Worm (Caenorhabditis elegans) whole organism, L4 larva: ENCODE measurements around the gene R05F9.7.

ENCODE experiments used
- F10B5.3 ChIP-seq: sonication (generic microtip); optimal IDR thresholded peaks from 2 replicates; lab custom pipeline; 2016; ENCODE audit warnings: mild to moderate bottlenecking, missing genetic modification characterization, missing compliant biosample characterization
- ZK546.5 ChIP-seq, 2 experiments: sonication (generic microtip); optimal IDR thresholded peaks; 2 replicates each; lab custom pipeline; 2017; ENCODE audit warnings: missing biosample characterization in 2 of 2, missing genetic modification characterization in 2 of 2
- aly-2 ChIP-seq: sonication (generic microtip); optimal IDR thresholded peaks from 2 replicates; lab custom pipeline; 2018; ENCODE audit warnings: missing biosample characterization, missing genetic modification characterization
- egl-27 ChIP-seq: sonication (generic microtip); optimal IDR thresholded peaks from 3 replicates; lab custom pipeline; 2017; ENCODE audit warnings: missing biosample characterization, missing genetic modification reagents, missing genetic modification characterization
- lin-13 ChIP-seq: fragments of 150-350 bp; optimal IDR thresholded peaks from 2 replicates; lab custom pipeline; 2014; ENCODE audit warnings: missing biosample characterization, missing genetic modification reagents, missing genetic modification characterization
- lin-39 ChIP-seq: fragments of 150-350 bp; optimal IDR thresholded peaks from 2 replicates; lab custom pipeline; 2014; ENCODE audit warnings: missing biosample characterization, missing genetic modification reagents, missing genetic modification characterization
- lsy-2 ChIP-seq, 2 experiments: fragments of 150-350 bp in 1 of 2; sonication (generic microtip) in 1 of 2; optimal IDR thresholded peaks; 2 replicates each; lab custom pipeline; 2014 to 2017; ENCODE audit warnings: missing biosample characterization in 2 of 2, missing genetic modification characterization in 2 of 2
- madf-5 ChIP-seq, 2 experiments: fragments of 200-800 bp; sonication (Bioruptor generic); IDR thresholded peaks; 2 replicates each; pipeline ENCODE4 v1.3.6; 2022; ENCODE audit warnings: missing compliant biosample characterization in 2 of 2, missing genetic modification characterization in 2 of 2
- nhr-11 ChIP-seq: fragments of 150-350 bp; optimal IDR thresholded peaks from 2 replicates; lab custom pipeline; 2014; ENCODE audit warnings: missing biosample characterization, missing genetic modification characterization
- pha-4 ChIP-seq, 2 experiments: fragments of 150-350 bp in 1 of 2; fragments of 200-800 bp in 1 of 2; sonication (Bioruptor generic) in 1 of 2; IDR thresholded peaks in 1 of 2; optimal IDR thresholded peaks in 1 of 2; 2 replicates each; pipeline versions ENCODE4 v1.3.6 to Lab custom; 2014 to 2022; ENCODE audit warnings: missing genetic modification characterization in 2 of 2, missing genetic modification reagents in 2 of 2, missing biosample characterization in 1 of 2, missing compliant biosample characterization in 1 of 2
- skn-1 ChIP-seq: fragments of 150-350 bp; optimal IDR thresholded peaks from 2 replicates; lab custom pipeline; 2014; ENCODE audit warnings: missing biosample characterization, missing genetic modification characterization
- tra-1 ChIP-seq: fragments of 200-800 bp; sonication (Bioruptor generic); IDR thresholded peaks from 2 replicates; pipeline ENCODE4 v1.3.6; 2022; ENCODE audit warnings: missing genetic modification reagents, missing genetic modification characterization, missing compliant biosample characterization
- unc-39 ChIP-seq: sonication (generic microtip); optimal IDR thresholded peaks from 2 replicates; lab custom pipeline; 2017; ENCODE audit warnings: missing biosample characterization, missing genetic modification characterization
- zag-1 ChIP-seq: fragments of 150-350 bp; optimal IDR thresholded peaks from 2 replicates; lab custom pipeline; 2014; ENCODE audit warnings: missing biosample characterization, missing genetic modification characterization

- no peak for TF ChIP-seq skn-1 (tag; lab: Kevin White, UChicago)
- TF ChIP-seq madf-5 (GFP tag; IDR thresholded peaks at IDR 0.05; lab: Robert Waterston, UW), result no peak
- no peak; the same call in 1 of the 2 replicates for TF ChIP-seq pha-4 (GFP tag; IDR thresholded peaks at IDR 0.05; lab: Robert Waterston, UW)
- no peak for TF ChIP-seq pha-4 (tag; optimal IDR thresholded peaks at IDR 0.05; lab: Kevin White, UChicago)
- TF ChIP-seq tra-1 (GFP tag; lab: Robert Waterston, UW), result no peak
- TF ChIP-seq F10B5.3, result no peak
- no peak for TF ChIP-seq lin-13 (GFP tag; lab: Kevin White, UChicago)
- no peak for TF ChIP-seq zag-1 (tag; lab: Kevin White, UChicago)
- no peak for TF ChIP-seq aly-2 (tag; lab: Kevin White, UChicago)
- no peak for TF ChIP-seq lin-39 (tag; lab: Kevin White, UChicago)
- no peak for TF ChIP-seq nhr-11 (tag; lab: Kevin White, UChicago)
- no peak for TF ChIP-seq lsy-2 (tag; optimal IDR thresholded peaks at IDR 0.05; lab: Kevin White, UChicago)
- TF ChIP-seq ZK546.5 (tag; optimal IDR thresholded peaks at IDR 0.05; lab: Kevin White, UChicago), result no peak
- TF ChIP-seq egl-27 (tag; lab: Kevin White, UChicago), result no peak
- no peak for TF ChIP-seq unc-39 (tag; lab: Kevin White, UChicago)
Measured at ce11 chrII:4882498-4882897, 3.6 kb upstream of the R05F9.7 start.
